Fruit fly (Drosophila melanogaster) whole organism, embryonic: ENCODE data around the gene topi.
A peak's percentile ranks its signal among the peaks of the same experiment; 100 is the strongest.

Experiments used
- Abd-B ChIP-seq: fragments of 200-800 bp; sonication (Bioruptor generic); optimal IDR thresholded peaks from 2 replicates; lab custom pipeline; 2018; ENCODE audit warnings: missing biosample characterization, mild to moderate bottlenecking, missing genetic modification characterization, moderate library complexity
- Bteb2 ChIP-seq: fragments of 200-800 bp; sonication (Bioruptor generic); optimal IDR thresholded peaks from 2 replicates; lab custom pipeline; 2016; ENCODE audit warnings: missing biosample characterization, missing genetic modification characterization
- CG10209 ChIP-seq: fragments of 200-800 bp; sonication (Bioruptor generic); optimal IDR thresholded peaks from 3 replicates; lab custom pipeline; 2017; ENCODE audit warnings: missing biosample characterization, mild to moderate bottlenecking, missing genetic modification characterization, missing genetic modification reagents
- CG10543 ChIP-seq: fragments of 200-800 bp; sonication (Bioruptor generic); optimal IDR thresholded peaks from 3 replicates; lab custom pipeline; 2017; ENCODE audit warnings: missing biosample characterization, mild to moderate bottlenecking, missing genetic modification characterization, moderate library complexity
- CG12744 ChIP-seq: fragments of 200-800 bp; sonication (Bioruptor generic); optimal IDR thresholded peaks from 2 replicates; lab custom pipeline; 2016; ENCODE audit warnings: missing biosample characterization, missing genetic modification characterization
- CG15514 ChIP-seq: fragments of 200-800 bp; sonication (Bioruptor generic); optimal IDR thresholded peaks from 3 replicates; lab custom pipeline; 2017; ENCODE audit warnings: missing biosample characterization, missing genetic modification characterization, mild to moderate bottlenecking, moderate library complexity, missing genetic modification reagents
- CG15601 ChIP-seq: fragments of 200-800 bp; sonication (Bioruptor generic); optimal IDR thresholded peaks from 3 replicates; lab custom pipeline; 2019; ENCODE audit warnings: missing biosample characterization, mild to moderate bottlenecking, missing genetic modification characterization, moderate library complexity
- CG16863 ChIP-seq: fragments of 200-800 bp; sonication (Bioruptor generic); optimal IDR thresholded peaks from 3 replicates; lab custom pipeline; 2016; ENCODE audit warnings: missing biosample characterization, missing genetic modification characterization
- CG17912 ChIP-seq: fragments of 200-800 bp; sonication (Bioruptor generic); optimal IDR thresholded peaks from 2 replicates; lab custom pipeline; 2018; ENCODE audit warnings: missing biosample characterization, mild to moderate bottlenecking, missing genetic modification characterization
- CG2116 ChIP-seq: fragments of 200-800 bp; sonication (Bioruptor generic); optimal IDR thresholded peaks from 3 replicates; lab custom pipeline; 2018; ENCODE audit warnings: missing biosample characterization, mild to moderate bottlenecking, missing genetic modification characterization
- CG3163 ChIP-seq: fragments of 200-800 bp; sonication (Bioruptor generic); optimal IDR thresholded peaks from 3 replicates; lab custom pipeline; 2016; ENCODE audit warnings: missing biosample characterization, missing genetic modification characterization
- CG32772 ChIP-seq: fragments of 200-800 bp; sonication (Bioruptor generic); IDR thresholded peaks from 2 replicates; pipeline ENCODE4 v1.3.6; 2022; ENCODE audit warnings: missing biosample characterization, missing genetic modification characterization
- CG34422 ChIP-seq: fragments of 200-800 bp; sonication (Bioruptor generic); IDR thresholded peaks from 3 replicates; pipeline ENCODE4 v1.3.6; 2022; ENCODE audit warnings: missing biosample characterization, missing genetic modification characterization
- CG5953 ChIP-seq: fragments of 200-800 bp; sonication (Bioruptor generic); IDR thresholded peaks from 2 replicates; pipeline ENCODE4 v1.3.6; 2022; ENCODE audit warnings: missing biosample characterization, missing genetic modification characterization
- CG6689 ChIP-seq: fragments of 200-800 bp; sonication (Bioruptor generic); IDR thresholded peaks from 2 replicates; pipeline ENCODE4 v1.3.6; 2022; ENCODE audit warnings: missing biosample characterization, missing genetic modification characterization
- CG7357 ChIP-seq: fragments of 200-800 bp; sonication (Bioruptor generic); IDR thresholded peaks from 3 replicates; pipeline ENCODE4 v1.3.6; 2022; ENCODE audit warnings: missing biosample characterization, missing genetic modification characterization
- CG7745 ChIP-seq: fragments of 200-800 bp; sonication (Bioruptor generic); optimal IDR thresholded peaks from 2 replicates; lab custom pipeline; 2018; ENCODE audit warnings: missing biosample characterization, mild to moderate bottlenecking, missing genetic modification characterization, moderate library complexity
- CG7786 ChIP-seq: fragments of 200-800 bp; sonication (Bioruptor generic); optimal IDR thresholded peaks from 2 replicates; lab custom pipeline; 2016; ENCODE audit warnings: missing biosample characterization, missing genetic modification characterization
- CG8089 ChIP-seq: fragments of 200-800 bp; sonication (Bioruptor generic); optimal IDR thresholded peaks from 3 replicates; lab custom pipeline; 2016; ENCODE audit warnings: missing biosample characterization, missing genetic modification characterization
- CG8290 ChIP-seq, 3 experiments: fragments of 200-800 bp; sonication (Bioruptor generic); optimal IDR thresholded peaks; 2 replicates each; lab custom pipeline; 2016 to 2019; ENCODE audit warnings: missing biosample characterization in 3 of 3, missing genetic modification characterization in 3 of 3, mild to moderate bottlenecking in 2 of 3, moderate library complexity in 1 of 3
- CG8388 ChIP-seq: fragments of 200-800 bp; sonication (Bioruptor generic); optimal IDR thresholded peaks from 2 replicates; lab custom pipeline; 2019; ENCODE audit warnings: missing biosample characterization, mild to moderate bottlenecking, missing genetic modification characterization, moderate library complexity
- CG8944 ChIP-seq: fragments of 200-800 bp; sonication (Bioruptor generic); optimal IDR thresholded peaks from 3 replicates; lab custom pipeline; 2016; ENCODE audit warnings: missing biosample characterization, missing genetic modification characterization
- E2f2 ChIP-seq: fragments of 200-800 bp; sonication (Bioruptor generic); IDR thresholded peaks from 2 replicates; pipeline ENCODE4 v1.3.6; 2022; ENCODE audit warnings: missing biosample characterization, missing genetic modification characterization
- Elba2 ChIP-seq: fragments of 200-800 bp; sonication (Bioruptor generic); optimal IDR thresholded peaks from 3 replicates; lab custom pipeline; 2016; ENCODE audit warnings: missing biosample characterization, missing genetic modification characterization
- Fer1 ChIP-seq: fragments of 200-800 bp; sonication (Bioruptor generic); optimal IDR thresholded peaks from 2 replicates; lab custom pipeline; 2017; ENCODE audit warnings: missing biosample characterization, mild to moderate bottlenecking, missing genetic modification characterization
- Fer2 ChIP-seq: fragments of 200-800 bp; sonication (Bioruptor generic); optimal IDR thresholded peaks from 2 replicates; lab custom pipeline; 2018; ENCODE audit warnings: missing biosample characterization, mild to moderate bottlenecking, missing genetic modification characterization, moderate library complexity
- HLHmδ ChIP-seq: fragments of 200-800 bp; sonication (Bioruptor generic); optimal IDR thresholded peaks from 2 replicates; lab custom pipeline; 2018; ENCODE audit warnings: missing biosample characterization, mild to moderate bottlenecking, missing genetic modification characterization, moderate library complexity
- NC2β ChIP-seq: fragments of 200-800 bp; sonication (Bioruptor generic); optimal IDR thresholded peaks from 2 replicates; lab custom pipeline; 2016; ENCODE audit warnings: missing biosample characterization, missing genetic modification characterization
- Nf-YA ChIP-seq: fragments of 200-800 bp; sonication (Bioruptor generic); IDR thresholded peaks from 2 replicates; pipeline ENCODE4 v1.3.6; 2022; ENCODE audit warnings: missing biosample characterization, missing genetic modification characterization
- Poxn ChIP-seq: fragments of 200-800 bp; sonication (Bioruptor generic); IDR thresholded peaks from 2 replicates; pipeline ENCODE4 v1.3.6; 2022; ENCODE audit warnings: missing biosample characterization, missing genetic modification characterization
- Sry-δ ChIP-seq: fragments of 200-800 bp; sonication (Bioruptor generic); optimal IDR thresholded peaks from 2 replicates; lab custom pipeline; 2016; ENCODE audit warnings: missing biosample characterization, missing genetic modification characterization
- ac ChIP-seq: fragments of 200-800 bp; sonication (Bioruptor generic); optimal IDR thresholded peaks from 3 replicates; lab custom pipeline; 2017; ENCODE audit warnings: missing biosample characterization, mild to moderate bottlenecking, missing genetic modification characterization
- bigmax ChIP-seq: fragments of 200-800 bp; sonication (Bioruptor generic); optimal IDR thresholded peaks from 2 replicates; lab custom pipeline; 2018; ENCODE audit warnings: missing biosample characterization, mild to moderate bottlenecking, missing genetic modification characterization
- crc ChIP-seq: fragments of 200-800 bp; sonication (Bioruptor generic); optimal IDR thresholded peaks from 2 replicates; lab custom pipeline; 2016; ENCODE audit warnings: missing biosample characterization, missing genetic modification characterization
- ems ChIP-seq: fragments of 200-800 bp; sonication (Bioruptor generic); optimal IDR thresholded peaks from 3 replicates; lab custom pipeline; 2016; ENCODE audit warnings: missing biosample characterization, missing genetic modification characterization
- en ChIP-seq: fragments of 200-800 bp; sonication (Bioruptor generic); optimal IDR thresholded peaks from 2 replicates; lab custom pipeline; 2016; ENCODE audit warnings: missing biosample characterization, missing genetic modification characterization
- esg ChIP-seq: fragments of 200-800 bp; sonication (Bioruptor generic); conservative IDR thresholded peaks from 2 replicates; pipeline ENCODE4 v1.3.6; 2022; ENCODE audit warnings: missing biosample characterization, missing genetic modification characterization
- ftz-f1 ChIP-seq: fragments of 200-800 bp; sonication (Bioruptor generic); optimal IDR thresholded peaks from 2 replicates; lab custom pipeline; 2016; ENCODE audit warnings: missing biosample characterization, missing genetic modification characterization
- gfzf ChIP-seq: fragments of 200-800 bp; sonication (Bioruptor generic); optimal IDR thresholded peaks from 2 replicates; lab custom pipeline; 2016; ENCODE audit warnings: missing biosample characterization, mild to moderate bottlenecking, missing genetic modification characterization, moderate library complexity
- jing ChIP-seq: fragments of 200-800 bp; sonication (Bioruptor generic); optimal IDR thresholded peaks from 2 replicates; lab custom pipeline; 2018; ENCODE audit warnings: missing biosample characterization, mild to moderate bottlenecking, missing genetic modification characterization
- jumu ChIP-seq: fragments of 200-800 bp; sonication (Bioruptor generic); optimal IDR thresholded peaks from 3 replicates; lab custom pipeline; 2016; ENCODE audit warnings: missing biosample characterization, missing genetic modification characterization
- lmd ChIP-seq: fragments of 200-800 bp; sonication (Bioruptor generic); IDR thresholded peaks from 2 replicates; pipeline ENCODE4 v1.3.6; 2022; ENCODE audit warnings: missing biosample characterization, missing genetic modification characterization
- maf-S ChIP-seq: fragments of 200-800 bp; sonication (Bioruptor generic); optimal IDR thresholded peaks from 2 replicates; lab custom pipeline; 2016; ENCODE audit warnings: missing biosample characterization, missing genetic modification characterization
- sim ChIP-seq: fragments of 200-800 bp; sonication (Bioruptor generic); IDR thresholded peaks from 2 replicates; pipeline ENCODE4 v1.3.6; 2022; ENCODE audit warnings: missing biosample characterization, missing genetic modification characterization
- sr ChIP-seq: fragments of 200-800 bp; sonication (Bioruptor generic); IDR thresholded peaks from 3 replicates; pipeline ENCODE4 v1.3.6; 2022; ENCODE audit warnings: missing biosample characterization, missing genetic modification characterization
- tio ChIP-seq: fragments of 200-800 bp; sonication (Bioruptor generic); optimal IDR thresholded peaks from 2 replicates; lab custom pipeline; 2017; ENCODE audit warnings: missing biosample characterization, missing genetic modification characterization, inconsistent platforms
- trem ChIP-seq: fragments of 200-800 bp; optimal IDR thresholded peaks from 3 replicates; lab custom pipeline; 2019; ENCODE audit warnings: missing biosample characterization, mild to moderate bottlenecking, missing genetic modification characterization, moderate library complexity
- tx ChIP-seq: fragments of 200-800 bp; sonication (Bioruptor generic); optimal IDR thresholded peaks from 2 replicates; lab custom pipeline; 2016; ENCODE audit warnings: missing biosample characterization, missing genetic modification characterization
- wor ChIP-seq: fragments of 200-800 bp; sonication (Bioruptor generic); IDR thresholded peaks from 2 replicates; pipeline ENCODE4 v1.3.6; 2022; ENCODE audit warnings: missing biosample characterization, missing genetic modification characterization
- yki ChIP-seq: fragments of >200 bp; optimal IDR thresholded peaks from 3 replicates; lab custom pipeline; 2018
- zfh1 ChIP-seq: fragments of 200-800 bp; sonication (Bioruptor generic); IDR thresholded peaks from 3 replicates; pipeline ENCODE4 v1.3.6; 2022; ENCODE audit warnings: missing biosample characterization, missing genetic modification characterization

Gene topi

DNA sequence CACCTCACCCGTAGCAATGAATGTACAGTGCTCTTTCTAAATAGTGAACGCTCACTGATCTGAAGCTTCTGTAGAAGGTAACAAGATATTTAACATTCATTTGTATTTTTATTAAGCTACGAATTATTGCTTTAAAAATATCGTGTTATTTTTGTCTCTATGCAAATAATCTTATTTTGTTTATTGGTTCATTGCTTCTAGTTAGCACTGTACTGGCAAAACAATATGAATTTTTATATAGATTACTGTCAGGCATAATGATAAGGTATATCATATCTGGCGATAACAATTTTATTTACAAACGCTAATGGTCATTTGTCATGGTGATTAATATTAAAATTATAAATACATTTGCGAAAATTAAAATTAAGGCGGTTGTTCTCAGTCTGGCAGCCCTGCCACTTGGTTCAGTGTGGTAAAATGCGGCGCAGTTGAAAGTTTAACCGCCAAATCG, 3.4 kb upstream of the topi start, which contains the start of gene CG9471 (continued):
- TF ChIP-seq zfh1 (peak; percentile 90), CG16863 (GFP tag; lab: Kevin White, UChicago) (peak; percentile 86), yki (lab: Kevin White, UChicago) (no peak), jumu (GFP tag; lab: Kevin White, UChicago) (peak; percentile 86), E2f2 (GFP tag; lab: Robert Waterston, UW) (peak; percentile 92), ftz-f1 (GFP tag; lab: Kevin White, UChicago) (peak; percentile 29), ems (peak; percentile 85), maf-S (GFP tag; lab: Kevin White, UChicago) (peak; percentile 86), esg (GFP tag; lab: Robert Waterston, UW) (peak; percentile 92), wor (peak; percentile 83), CG8290 (GFP tag; optimal IDR thresholded peaks at IDR 0.05; lab: Kevin White, UChicago) (peak; percentile 81), CG8290 (tag; optimal IDR thresholded peaks at IDR 0.05; lab: Kevin White, UChicago) (peak in 1 of 2 experiments; percentile 79), CG8944 (peak; percentile 88), tx (GFP tag; lab: Kevin White, UChicago) (peak; percentile 88), CG6689 (GFP tag; lab: Robert Waterston, UW) (peak; percentile 94), NC2β (GFP tag; lab: Kevin White, UChicago) (peak; percentile 89), CG10543 (peak; percentile 94), Abd-B (peak; percentile 90), Nf-YA (GFP tag; lab: Robert Waterston, UW) (peak; percentile 88), CG12744 (GFP tag; lab: Kevin White, UChicago) (peak; percentile 83), crc (GFP tag; lab: Kevin White, UChicago) (peak; percentile 85), Sry-δ (GFP tag; lab: Kevin White, UChicago) (peak; percentile 49), tio (no peak), CG8388 (peak; percentile 97), CG7786 (peak; percentile 93), CG10209 (GFP tag; lab: Kevin White, UChicago) (peak; percentile 90), HLHmδ (GFP tag; lab: Kevin White, UChicago) (no peak), CG2116 (peak; percentile 69), CG15601 (tag; lab: Kevin White, UChicago) (peak; percentile 87), CG32772 (peak; percentile 91), Poxn (GFP tag; lab: Robert Waterston, UW) (peak; percentile 73), sim (GFP tag; lab: Robert Waterston, UW) (peak; percentile 73), sr (GFP tag; lab: Robert Waterston, UW) (peak; percentile 48; the same call in 1 of the 3 replicates), Fer1 (GFP tag; lab: Kevin White, UChicago) (peak; percentile 94), ac (GFP tag; lab: Kevin White, UChicago) (peak; percentile 29), lmd (peak; percentile 92), jing (GFP tag; lab: Kevin White, UChicago) (no peak), gfzf (GFP tag; lab: Kevin White, UChicago) (no peak), trem (tag; lab: Kevin White, UChicago) (peak; percentile 90), CG5953 (GFP tag; lab: Robert Waterston, UW) (peak; percentile 83), CG17912 (GFP tag; lab: Kevin White, UChicago) (peak; percentile 77), CG15514 (GFP tag; lab: Kevin White, UChicago) (peak; percentile 87), CG3163 (GFP tag; lab: Kevin White, UChicago) (peak; percentile 57), Bteb2 (GFP tag; lab: Kevin White, UChicago) (peak; percentile 93), Elba2 (GFP tag; lab: Kevin White, UChicago) (peak; percentile 54), CG34422 (GFP tag; lab: Robert Waterston, UW) (peak; percentile 93), CG7357 (GFP tag; lab: Robert Waterston, UW) (peak; percentile 83), CG7745 (peak; percentile 58), Fer2 (peak; percentile 85), bigmax (peak; percentile 1), en (peak; percentile 72), CG8089 (GFP tag; lab: Kevin White, UChicago) (peak; percentile 77)
